Worm (Caenorhabditis elegans) whole organism, young adult: Measurements from ENCODE around the gene K10C2.12.

Experiments used
- B0261.1 ChIP-seq: sonication (generic microtip); optimal IDR thresholded peaks from 2 replicates; lab custom pipeline; 2016; ENCODE audit warnings: mild to moderate bottlenecking, missing genetic modification characterization, moderate library complexity, missing compliant biosample characterization
- C06A6.2 ChIP-seq: fragments of 200-800 bp; sonication (Bioruptor generic); conservative IDR thresholded peaks from 2 replicates; pipeline ENCODE4 v1.3.6; 2022; ENCODE audit warnings: missing genetic modification characterization, missing compliant biosample characterization
- D2030.7 ChIP-seq: fragments of 200-800 bp; sonication (Bioruptor generic); IDR thresholded peaks from 2 replicates; pipeline ENCODE4 v1.3.6; 2022; ENCODE audit warnings: missing genetic modification reagents, missing genetic modification characterization, missing compliant biosample characterization
- F10E7.11 ChIP-seq: sonication (generic microtip); optimal IDR thresholded peaks from 2 replicates; lab custom pipeline; 2017; ENCODE audit warnings: mild to moderate bottlenecking, missing genetic modification characterization, moderate library complexity, missing compliant biosample characterization
- F33H1.4 ChIP-seq: fragments of 200-800 bp; sonication (Bioruptor generic); IDR thresholded peaks from 2 replicates; pipeline ENCODE4 v1.3.6; 2022; ENCODE audit warnings: missing genetic modification reagents, missing genetic modification characterization, missing compliant biosample characterization
- F49E8.2 ChIP-seq: sonication (generic microtip); optimal IDR thresholded peaks from 3 replicates; lab custom pipeline; 2017; ENCODE audit warnings: missing genetic modification characterization, mild to moderate bottlenecking, missing compliant biosample characterization, antibody characterized with exemption, moderate library complexity; ENCODE audit not compliant: insufficient read depth
- K12H6.12 ChIP-seq: fragments of 200-800 bp; sonication (Bioruptor generic); optimal IDR thresholded peaks from 2 replicates; lab custom pipeline; 2018; ENCODE audit warnings: mild to moderate bottlenecking, missing genetic modification characterization, missing compliant biosample characterization
- Y56A3A.18 ChIP-seq: fragments of 200-800 bp; sonication (Bioruptor generic); IDR thresholded peaks from 2 replicates; pipeline ENCODE4 v1.3.6; 2022; ENCODE audit warnings: missing genetic modification reagents, missing genetic modification characterization, missing compliant biosample characterization
- ZK185.1 ChIP-seq: sonication (generic microtip); optimal IDR thresholded peaks from 2 replicates; lab custom pipeline; 2016; ENCODE audit warnings: mild to moderate bottlenecking, missing genetic modification characterization, missing compliant biosample characterization; ENCODE audit not compliant: poor library complexity, severe bottlenecking
- ama-1 ChIP-seq, 3 experiments: fragments of 150-350 bp in 1 of 3; sonication (generic microtip) in 2 of 3; optimal IDR thresholded peaks; 2 replicates each; lab custom pipeline; 2014 to 2018; ENCODE audit warnings: missing biosample characterization in 2 of 3, missing genetic modification characterization in 2 of 3, missing genetic modification reagents in 2 of 3
- aptf-2 ChIP-seq: fragments of 200-800 bp; sonication (Bioruptor generic); conservative IDR thresholded peaks from 2 replicates; pipeline ENCODE4 v1.3.6; 2022; ENCODE audit warnings: missing genetic modification reagents, missing genetic modification characterization, missing compliant biosample characterization
- athp-1 ChIP-seq: sonication (generic microtip); optimal IDR thresholded peaks from 2 replicates; lab custom pipeline; 2017; ENCODE audit warnings: mild to moderate bottlenecking, missing genetic modification characterization, missing compliant biosample characterization
- attf-5 ChIP-seq: fragments of 200-800 bp; sonication (Bioruptor generic); optimal IDR thresholded peaks from 2 replicates; lab custom pipeline; 2018; ENCODE audit warnings: mild to moderate bottlenecking, missing genetic modification characterization, missing compliant biosample characterization
- ceh-27 ChIP-seq: fragments of 200-800 bp; sonication (Bioruptor generic); optimal IDR thresholded peaks from 2 replicates; lab custom pipeline; 2018; ENCODE audit warnings: mild to moderate bottlenecking, missing genetic modification characterization, moderate library complexity, missing compliant biosample characterization
- ceh-91 ChIP-seq: fragments of 200-800 bp; sonication (Bioruptor generic); IDR thresholded peaks from 2 replicates; pipeline ENCODE4 v1.3.6; 2022; ENCODE audit warnings: missing genetic modification reagents, missing genetic modification characterization, missing compliant biosample characterization
- dox-1 ChIP-seq: fragments of 200-800 bp; sonication (Bioruptor generic); IDR thresholded peaks from 2 replicates; pipeline ENCODE4 v1.3.6; 2022; ENCODE audit warnings: missing genetic modification reagents, missing genetic modification characterization, missing compliant biosample characterization
- dpl-1 ChIP-seq: fragments of 150-350 bp; optimal IDR thresholded peaks from 2 replicates; lab custom pipeline; 2014; ENCODE audit warnings: missing biosample characterization, missing genetic modification reagents, missing genetic modification characterization
- efl-1 ChIP-seq: fragments of 150-350 bp; optimal IDR thresholded peaks from 2 replicates; lab custom pipeline; 2014; ENCODE audit warnings: missing biosample characterization, missing genetic modification reagents, missing genetic modification characterization
- egl-44 ChIP-seq: fragments of 200-800 bp; sonication (Bioruptor generic); IDR thresholded peaks from 2 replicates; pipeline ENCODE4 v1.3.6; 2022; ENCODE audit warnings: missing genetic modification reagents, missing genetic modification characterization, missing compliant biosample characterization
- egrh-3 ChIP-seq: fragments of 200-800 bp; sonication (Bioruptor generic); IDR thresholded peaks from 2 replicates; pipeline ENCODE4 v1.3.6; 2022; ENCODE audit warnings: missing genetic modification reagents, missing genetic modification characterization, missing compliant biosample characterization
- ets-4 ChIP-seq: fragments of 200-800 bp; sonication (Bioruptor generic); optimal IDR thresholded peaks from 2 replicates; lab custom pipeline; 2018; ENCODE audit warnings: mild to moderate bottlenecking, missing genetic modification characterization, missing compliant biosample characterization
- hmg-1.2 ChIP-seq: fragments of 200-800 bp; sonication (Bioruptor generic); IDR thresholded peaks from 2 replicates; pipeline ENCODE4 v1.3.6; 2022; ENCODE audit warnings: missing genetic modification reagents, missing genetic modification characterization, missing compliant biosample characterization
- lin-26 ChIP-seq: fragments of 200-800 bp; sonication (Bioruptor generic); IDR thresholded peaks from 2 replicates; pipeline ENCODE4 v1.3.6; 2022; ENCODE audit warnings: missing genetic modification reagents, missing genetic modification characterization, missing compliant biosample characterization
- lir-1 ChIP-seq: fragments of 200-800 bp; sonication (Bioruptor generic); conservative IDR thresholded peaks from 2 replicates; pipeline ENCODE4 v1.3.6; 2022; ENCODE audit warnings: missing genetic modification reagents, missing genetic modification characterization, missing compliant biosample characterization
- lsy-27 ChIP-seq: sonication (generic microtip); optimal IDR thresholded peaks from 2 replicates; lab custom pipeline; 2017; ENCODE audit warnings: missing genetic modification characterization, mild to moderate bottlenecking, missing compliant biosample characterization, antibody characterized with exemption, missing genotype, borderline replicate concordance; ENCODE audit not compliant: insufficient read depth
- madf-10 ChIP-seq: sonication (generic microtip); optimal IDR thresholded peaks from 2 replicates; lab custom pipeline; 2016; ENCODE audit warnings: mild to moderate bottlenecking, missing genetic modification characterization, missing compliant biosample characterization
- madf-3 ChIP-seq: fragments of 200-800 bp; sonication (Bioruptor generic); IDR thresholded peaks from 2 replicates; pipeline ENCODE4 v1.3.6; 2022; ENCODE audit warnings: missing genetic modification reagents, missing genetic modification characterization, missing compliant biosample characterization
- madf-6 ChIP-seq: fragments of 200-800 bp; sonication (Bioruptor generic); IDR thresholded peaks from 2 replicates; pipeline ENCODE4 v1.3.6; 2022; ENCODE audit warnings: missing genetic modification reagents, missing genetic modification characterization, missing compliant biosample characterization
- madf-8 ChIP-seq: fragments of 200-800 bp; sonication (Bioruptor generic); conservative IDR thresholded peaks from 2 replicates; pipeline ENCODE4 v1.3.6; 2022; ENCODE audit warnings: missing genetic modification reagents, missing genetic modification characterization, missing compliant biosample characterization
- mcd-1 ChIP-seq: fragments of 200-800 bp; sonication (Bioruptor generic); IDR thresholded peaks from 2 replicates; pipeline ENCODE4 v1.3.6; 2022; ENCODE audit warnings: missing genetic modification reagents, missing genetic modification characterization, missing compliant biosample characterization
- nfyb-1 ChIP-seq: fragments of 200-800 bp; sonication (Bioruptor generic); IDR thresholded peaks from 2 replicates; pipeline ENCODE4 v1.3.6; 2022; ENCODE audit warnings: missing genetic modification reagents, missing genetic modification characterization, missing compliant biosample characterization
- nhr-179 ChIP-seq: sonication (generic microtip); optimal IDR thresholded peaks from 2 replicates; lab custom pipeline; 2016; ENCODE audit warnings: mild to moderate bottlenecking, missing genetic modification characterization, missing compliant biosample characterization
- nhr-80 ChIP-seq: sonication (generic microtip); optimal IDR thresholded peaks from 2 replicates; lab custom pipeline; 2016; ENCODE audit warnings: missing genetic modification characterization, missing compliant biosample characterization
- rcor-1 ChIP-seq: fragments of 200-800 bp; sonication (Bioruptor generic); IDR thresholded peaks from 2 replicates; pipeline ENCODE4 v1.3.6; 2022; ENCODE audit warnings: missing genetic modification reagents, missing genetic modification characterization, missing compliant biosample characterization
- snpc-1.1 ChIP-seq: sonication (generic microtip); optimal IDR thresholded peaks from 2 replicates; lab custom pipeline; 2017; ENCODE audit warnings: missing genetic modification characterization, mild to moderate bottlenecking, missing compliant biosample characterization, antibody characterized with exemption, moderate library complexity, missing genotype, missing genetic modification reagents; ENCODE audit not compliant: insufficient read depth
- snpc-1.3 ChIP-seq: sonication (generic microtip); optimal IDR thresholded peaks from 2 replicates; lab custom pipeline; 2017; ENCODE audit warnings: missing genetic modification characterization, mild to moderate bottlenecking, missing compliant biosample characterization, antibody characterized with exemption, moderate library complexity, missing genotype, missing genetic modification reagents; ENCODE audit not compliant: insufficient read depth
- snpc-3.4 ChIP-seq: sonication (generic microtip); optimal IDR thresholded peaks from 2 replicates; lab custom pipeline; 2017; ENCODE audit warnings: missing genetic modification characterization, mild to moderate bottlenecking, missing compliant biosample characterization, antibody characterized with exemption, moderate library complexity, missing genotype, missing genetic modification reagents
- snpc-4 ChIP-seq, 5 experiments: fragments of 150-350 bp in 1 of 5; sonication (generic microtip) in 4 of 5; optimal IDR thresholded peaks; 2 replicates each; lab custom pipeline; 2014 to 2018; ENCODE audit warnings: missing genetic modification characterization in 5 of 5, missing biosample characterization in 3 of 5, antibody characterized with exemption in 2 of 5, mild to moderate bottlenecking in 2 of 5, missing compliant biosample characterization in 2 of 5, missing genotype in 2 of 5, moderate library complexity in 2 of 5, missing genetic modification reagents in 1 of 5
- tbx-9 ChIP-seq: sonication (generic microtip); optimal IDR thresholded peaks from 2 replicates; lab custom pipeline; 2016; ENCODE audit warnings: borderline replicate concordance, missing genetic modification characterization, inconsistent platforms, missing compliant biosample characterization
- zim-3 ChIP-seq: sonication (generic microtip); optimal IDR thresholded peaks from 2 replicates; lab custom pipeline; 2017; ENCODE audit warnings: mild to moderate bottlenecking, missing genetic modification characterization, moderate library complexity, missing compliant biosample characterization
- ztf-18 ChIP-seq: sonication (generic microtip); optimal IDR thresholded peaks from 2 replicates; lab custom pipeline; 2016; ENCODE audit warnings: missing genotype, mild to moderate bottlenecking, missing genetic modification characterization, missing compliant biosample characterization
- ztf-22 ChIP-seq: fragments of 200-800 bp; sonication (Bioruptor generic); optimal IDR thresholded peaks from 2 replicates; lab custom pipeline; 2018; ENCODE audit warnings: mild to moderate bottlenecking, missing genetic modification characterization, moderate library complexity, missing compliant biosample characterization
- ztf-6 ChIP-seq: fragments of 200-800 bp; sonication (Bioruptor generic); IDR thresholded peaks from 2 replicates; pipeline ENCODE4 v1.3.6; 2022; ENCODE audit warnings: missing genetic modification reagents, missing genetic modification characterization, missing compliant biosample characterization

The K10C2.12 gene

ce11 chrX:6384537-6384936 is 36.0 kb downstream of the K10C2.12 start:
- no peak for TF ChIP-seq nhr-179
- no peak for TF ChIP-seq zim-3 (tag; lab: Kevin White, UChicago)
- TF ChIP-seq madf-6 (GFP tag; lab: Robert Waterston, UW), result no peak
- TF ChIP-seq tbx-9 (tag; lab: Kevin White, UChicago), result no peak
- no peak for TF ChIP-seq madf-10 (tag; lab: Kevin White, UChicago)
- no peak for TF ChIP-seq F10E7.11 (tag; lab: Kevin White, UChicago)
- no peak for TF ChIP-seq F49E8.2 (tag; lab: Kevin White, UChicago)
- no peak for TF ChIP-seq efl-1 (GFP tag; lab: Kevin White, UChicago)
- no peak for TF ChIP-seq lir-1
- TF ChIP-seq lsy-27, result no peak
- TF ChIP-seq snpc-1.3 (tag; lab: Kevin White, UChicago), result no peak

- TF ChIP-seq ceh-91 (GFP tag; lab: Robert Waterston, UW) (no peak), egl-44 (GFP tag; lab: Robert Waterston, UW) (no peak), Y56A3A.18 (GFP tag; lab: Robert Waterston, UW) (no peak), C06A6.2 (GFP tag; lab: Robert Waterston, UW) (no peak), F33H1.4 (GFP tag; lab: Robert Waterston, UW) (no peak), madf-3 (GFP tag; lab: Robert Waterston, UW) (no peak), mcd-1 (no peak), snpc-1.1 (tag; lab: Kevin White, UChicago) (no peak), aptf-2 (GFP tag; lab: Robert Waterston, UW) (no peak), ama-1 (optimal IDR thresholded peaks at IDR 0.05; lab: Kevin White, UChicago) (no peak), ama-1 (GFP tag; optimal IDR thresholded peaks at IDR 0.05; lab: Kevin White, UChicago) (no peak)
- TF ChIP-seq, all 124 proteins: peak for 0
Measured at ce11 chrX:6382930-6383329, 37.7 kb downstream of the K10C2.12 start.

DNA sequence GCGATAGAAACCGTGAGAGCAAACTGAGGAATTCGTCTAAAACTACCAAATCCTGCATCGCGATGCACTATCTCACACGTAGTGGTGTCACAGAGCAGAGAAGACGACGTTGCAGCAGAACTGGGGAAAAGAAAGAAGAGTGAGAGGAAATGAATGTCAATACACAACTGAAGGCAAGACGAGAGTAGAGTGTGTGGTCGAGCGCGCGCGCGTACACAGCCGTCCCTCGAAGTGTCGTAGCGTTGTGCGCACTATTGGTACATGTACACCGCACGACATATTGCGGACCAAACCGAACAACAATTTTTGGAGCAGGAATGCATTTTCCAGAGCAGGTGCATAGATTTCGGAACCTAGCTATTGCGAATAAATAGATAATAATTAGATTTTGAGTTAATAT is 42.2 kb downstream of the K10C2.12 start:
- TF ChIP-seq ztf-18 (tag; lab: Kevin White, UChicago) (peak; percentile 5), lin-26 (peak; percentile 64), madf-8 (GFP tag; lab: Robert Waterston, UW) (no peak), ztf-6 (GFP tag; lab: Robert Waterston, UW) (0 out of 2 replicates have a peak, but pooled peaks have one; percentile 25), snpc-4 (GFP tag; optimal IDR thresholded peaks at IDR 0.05; lab: Kevin White, UChicago) (no peak), snpc-4 (tag; optimal IDR thresholded peaks at IDR 0.05; lab: Kevin White, UChicago) (peak in 1 of 4 experiments; percentile 42), D2030.7 (GFP tag; lab: Robert Waterston, UW) (no peak), hmg-1.2 (GFP tag; lab: Robert Waterston, UW) (peak; percentile 38; the same call in 1 of the 2 replicates), athp-1 (tag; lab: Kevin White, UChicago) (no peak), ztf-22 (GFP tag; lab: Kevin White, UChicago) (peak; percentile 36), snpc-3.4 (peak; percentile 10), dox-1 (GFP tag; lab: Robert Waterston, UW) (peak; percentile 56), K12H6.12 (tag; lab: Kevin White, UChicago) (peak; percentile 78), nfyb-1 (GFP tag; lab: Robert Waterston, UW) (peak; percentile 47; the same call in 1 of the 2 replicates), madf-3 (GFP tag; lab: Robert Waterston, UW) (0 out of 2 replicates have a peak, but pooled peaks have one; percentile 52), ets-4 (GFP tag; lab: Kevin White, UChicago) (peak; percentile 39), rcor-1 (GFP tag; lab: Robert Waterston, UW) (peak; percentile 25; the same call in 1 of the 2 replicates), ceh-27 (GFP tag; lab: Kevin White, UChicago) (peak; percentile 75), F49E8.2 (tag; lab: Kevin White, UChicago) (no peak), egrh-3 (GFP tag; lab: Robert Waterston, UW) (peak; percentile 23; the same call in 1 of the 2 replicates), B0261.1 (peak; percentile 10), nhr-80 (tag; lab: Kevin White, UChicago) (peak; percentile 59), ZK185.1 (tag; lab: Kevin White, UChicago) (peak; percentile 25), attf-5 (GFP tag; lab: Kevin White, UChicago) (peak; percentile 32), mcd-1 (0 out of 2 replicates have a peak, but pooled peaks have one; percentile 34), madf-10 (tag; lab: Kevin White, UChicago) (peak; percentile 34), efl-1 (GFP tag; lab: Kevin White, UChicago) (peak; percentile 16), dpl-1 (no peak)
